Worm (Caenorhabditis elegans) whole organism, L1 larva: ENCODE results near the gene T25B9.5.

ENCODE experiments used
- C16A3.4 ChIP-seq: fragments of 150-350 bp; optimal IDR thresholded peaks from 2 replicates; lab custom pipeline; 2014; ENCODE audit warnings: missing biosample characterization, missing genetic modification characterization
- C34B4.2 ChIP-seq: sonication (generic microtip); optimal IDR thresholded peaks from 2 replicates; lab custom pipeline; 2017; ENCODE audit warnings: mild to moderate bottlenecking, missing genetic modification characterization, missing compliant biosample characterization
- F16B12.6 ChIP-seq: fragments of 150-350 bp; optimal IDR thresholded peaks from 2 replicates; lab custom pipeline; 2014; ENCODE audit warnings: missing biosample characterization, missing genetic modification characterization
- aha-1 ChIP-seq: fragments of 150-350 bp; optimal IDR thresholded peaks from 2 replicates; lab custom pipeline; 2014; ENCODE audit warnings: missing biosample characterization, missing genetic modification characterization
- aly-2 ChIP-seq: fragments of 150-350 bp; optimal IDR thresholded peaks from 2 replicates; lab custom pipeline; 2014; ENCODE audit warnings: missing biosample characterization, missing genetic modification characterization
- blmp-1 ChIP-seq: fragments of 150-350 bp; optimal IDR thresholded peaks from 2 replicates; lab custom pipeline; 2014; ENCODE audit warnings: missing biosample characterization, missing genetic modification characterization
- ceh-63 ChIP-seq: fragments of 200-800 bp; sonication (Bioruptor generic); optimal IDR thresholded peaks from 2 replicates; lab custom pipeline; 2018; ENCODE audit warnings: mild to moderate bottlenecking, missing genetic modification characterization, missing compliant biosample characterization
- ceh-8 ChIP-seq: fragments of 200-800 bp; sonication (Bioruptor generic); optimal IDR thresholded peaks from 2 replicates; lab custom pipeline; 2018; ENCODE audit warnings: mild to moderate bottlenecking, missing genetic modification characterization, moderate library complexity, missing compliant biosample characterization
- ceh-82 ChIP-seq, 3 experiments: fragments of 150-350 bp in 1 of 3; sonication (generic microtip) in 2 of 3; optimal IDR thresholded peaks; 2 replicates each; lab custom pipeline; 2014 to 2017; ENCODE audit warnings: missing biosample characterization in 3 of 3, missing genetic modification characterization in 3 of 3
- ceh-88 ChIP-seq: fragments of 200-800 bp; sonication (Bioruptor generic); IDR thresholded peaks from 2 replicates; pipeline ENCODE4 v1.3.6; 2022; ENCODE audit warnings: missing genetic modification characterization, missing compliant biosample characterization
- ces-1 ChIP-seq: fragments of 150-350 bp; optimal IDR thresholded peaks from 2 replicates; lab custom pipeline; 2014; ENCODE audit warnings: missing biosample characterization, missing genetic modification reagents, missing genetic modification characterization
- dpl-1 ChIP-seq, 3 experiments: fragments of 150-350 bp in 2 of 3; sonication (generic microtip) in 1 of 3; optimal IDR thresholded peaks; 2 replicates each; lab custom pipeline; 2014 to 2017; ENCODE audit warnings: missing biosample characterization in 3 of 3, missing genetic modification characterization in 3 of 3, missing genetic modification reagents in 3 of 3
- dsc-1 ChIP-seq: sonication (generic microtip); optimal IDR thresholded peaks from 2 replicates; lab custom pipeline; 2016; ENCODE audit warnings: mild to moderate bottlenecking, missing genetic modification characterization, missing compliant biosample characterization
- efl-1 ChIP-seq, 4 experiments: fragments of 150-350 bp; optimal IDR thresholded peaks in 3 of 4; peaks in 1 of 4; 1 replicate in 1 of 4; 2 replicates in 3 of 4; lab custom pipeline; 2014; ENCODE audit warnings: missing biosample characterization in 2 of 4, missing genetic modification characterization in 2 of 4, missing genetic modification reagents in 2 of 4
- elt-3 ChIP-seq, 6 experiments: fragments of 150-350 bp in 1 of 6; sonication (generic microtip); optimal IDR thresholded peaks; 2 replicates each; lab custom pipeline; 2017 to 2018; ENCODE audit warnings: missing biosample characterization in 6 of 6, missing genetic modification characterization in 6 of 6, inconsistent platforms in 1 of 6
- ets-5 ChIP-seq: fragments of 200-800 bp; sonication (Bioruptor generic); IDR thresholded peaks from 2 replicates; pipeline ENCODE4 v1.3.6; 2022; ENCODE audit warnings: missing genetic modification characterization, missing compliant biosample characterization
- fkh-10 ChIP-seq: sonication (generic microtip); optimal IDR thresholded peaks from 2 replicates; lab custom pipeline; 2017; ENCODE audit warnings: missing biosample characterization, missing genetic modification reagents, missing genetic modification characterization
- fkh-4 ChIP-seq: sonication (generic microtip); optimal IDR thresholded peaks from 2 replicates; lab custom pipeline; 2016; ENCODE audit warnings: missing compliant biosample characterization, missing genetic modification characterization, borderline replicate concordance
- fkh-8 ChIP-seq: sonication (generic microtip); optimal IDR thresholded peaks from 2 replicates; lab custom pipeline; 2016; ENCODE audit warnings: mild to moderate bottlenecking, missing genetic modification characterization, missing compliant biosample characterization
- fos-1 ChIP-seq: fragments of 150-350 bp; optimal IDR thresholded peaks from 2 replicates; lab custom pipeline; 2014; ENCODE audit warnings: missing biosample characterization, missing genetic modification characterization
- hlh-17 ChIP-seq: fragments of 200-800 bp; sonication (Bioruptor generic); optimal IDR thresholded peaks from 2 replicates; lab custom pipeline; 2018; ENCODE audit warnings: missing genetic modification characterization, mild to moderate bottlenecking, missing compliant biosample characterization, moderate library complexity, borderline replicate concordance
- hlh-4 ChIP-seq: sonication (generic microtip); optimal IDR thresholded peaks from 2 replicates; lab custom pipeline; 2016; ENCODE audit warnings: mild to moderate bottlenecking, missing genetic modification characterization, missing compliant biosample characterization
- isw-1 ChIP-seq: fragments of 200-800 bp; sonication (Bioruptor generic); IDR thresholded peaks from 2 replicates; pipeline ENCODE4 v1.3.6; 2022; ENCODE audit warnings: missing genetic modification characterization, missing compliant biosample characterization
- jun-1 ChIP-seq: fragments of 150-350 bp; optimal IDR thresholded peaks from 2 replicates; lab custom pipeline; 2014; ENCODE audit warnings: missing biosample characterization, missing genetic modification reagents, missing genetic modification characterization
- lin-15B ChIP-seq: fragments of 150-350 bp; sonication (generic microtip); optimal IDR thresholded peaks from 3 replicates; lab custom pipeline; 2014; ENCODE audit warnings: missing biosample characterization, missing genetic modification characterization
- lin-35 ChIP-seq, 2 experiments: fragments of 150-350 bp; optimal IDR thresholded peaks; 2 replicates each; lab custom pipeline; 2014; ENCODE audit warnings: missing biosample characterization in 2 of 2, missing genetic modification characterization in 2 of 2, missing genetic modification reagents in 2 of 2
- lin-39 ChIP-seq: fragments of 150-350 bp; optimal IDR thresholded peaks from 2 replicates; lab custom pipeline; 2014; ENCODE audit warnings: missing biosample characterization, missing genetic modification reagents, missing genetic modification characterization
- lir-3 ChIP-seq: sonication (generic microtip); optimal IDR thresholded peaks from 2 replicates; lab custom pipeline; 2016; ENCODE audit warnings: mild to moderate bottlenecking, missing genetic modification characterization, moderate library complexity, missing compliant biosample characterization; ENCODE audit not compliant: poor library complexity
- mef-2 ChIP-seq: fragments of 150-350 bp; optimal IDR thresholded peaks from 2 replicates; lab custom pipeline; 2014; ENCODE audit warnings: missing biosample characterization, missing genetic modification characterization
- mep-1 ChIP-seq: fragments of 150-350 bp; optimal IDR thresholded peaks from 2 replicates; lab custom pipeline; 2014; ENCODE audit warnings: missing biosample characterization, missing genetic modification characterization
- nhr-11 ChIP-seq: fragments of 150-350 bp; optimal IDR thresholded peaks from 2 replicates; lab custom pipeline; 2014; ENCODE audit warnings: missing biosample characterization, missing genetic modification characterization
- nhr-20 ChIP-seq: sonication (generic microtip); optimal IDR thresholded peaks from 2 replicates; lab custom pipeline; 2016; ENCODE audit warnings: mild to moderate bottlenecking, missing genetic modification characterization, missing compliant biosample characterization
- nhr-28 ChIP-seq: fragments of 150-350 bp; optimal IDR thresholded peaks from 2 replicates; lab custom pipeline; 2014; ENCODE audit warnings: missing biosample characterization, missing genetic modification characterization
- nhr-84 ChIP-seq: sonication (generic microtip); optimal IDR thresholded peaks from 2 replicates; lab custom pipeline; 2017; ENCODE audit warnings: missing biosample characterization, missing genetic modification characterization
- nhr-85 ChIP-seq: sonication (generic microtip); peaks from one replicate; lab custom pipeline; 2016; ENCODE audit warnings: missing genetic modification characterization, inconsistent platforms, missing compliant biosample characterization
- nhr-90 ChIP-seq: sonication (generic microtip); optimal IDR thresholded peaks from 2 replicates; lab custom pipeline; 2016; ENCODE audit warnings: mild to moderate bottlenecking, missing genetic modification characterization, missing compliant biosample characterization; ENCODE audit not compliant: poor library complexity
- pag-3 ChIP-seq: sonication (generic microtip); optimal IDR thresholded peaks from 2 replicates; lab custom pipeline; 2017; ENCODE audit warnings: missing genetic modification characterization, mild to moderate bottlenecking, missing compliant biosample characterization, antibody characterized with exemption, borderline replicate concordance; ENCODE audit not compliant: insufficient read depth
- pax-3 ChIP-seq: fragments of 200-800 bp; sonication (Bioruptor generic); optimal IDR thresholded peaks from 2 replicates; lab custom pipeline; 2018; ENCODE audit warnings: mild to moderate bottlenecking, missing genetic modification characterization, moderate library complexity, missing compliant biosample characterization
- pqm-1 ChIP-seq: sonication (generic microtip); optimal IDR thresholded peaks from 3 replicates; lab custom pipeline; 2017; ENCODE audit warnings: missing biosample characterization, missing genetic modification characterization
- sptf-1 ChIP-seq: fragments of 150-350 bp; optimal IDR thresholded peaks from 2 replicates; lab custom pipeline; 2014; ENCODE audit warnings: missing biosample characterization, missing genetic modification characterization
- tbx-2 ChIP-seq: sonication (generic microtip); optimal IDR thresholded peaks from 2 replicates; lab custom pipeline; 2016; ENCODE audit warnings: missing genetic modification characterization, missing compliant biosample characterization
- tlp-1 ChIP-seq: fragments of 150-350 bp; optimal IDR thresholded peaks from 2 replicates; lab custom pipeline; 2014; ENCODE audit warnings: missing biosample characterization, missing genetic modification characterization
- unc-130 ChIP-seq: fragments of 150-350 bp; optimal IDR thresholded peaks from 2 replicates; lab custom pipeline; 2017; ENCODE audit warnings: missing biosample characterization, missing genetic modification characterization, inconsistent platforms
- unc-62 ChIP-seq: fragments of 150-350 bp; optimal IDR thresholded peaks from 2 replicates; lab custom pipeline; 2014; ENCODE audit warnings: missing biosample characterization, missing genetic modification reagents, missing genetic modification characterization
- unc-98 ChIP-seq: fragments of 200-800 bp; sonication (Bioruptor generic); IDR thresholded peaks from 2 replicates; pipeline ENCODE4 v1.3.6; 2022; ENCODE audit warnings: missing genetic modification characterization, missing compliant biosample characterization
- vab-15 ChIP-seq: sonication (generic microtip); optimal IDR thresholded peaks from 2 replicates; lab custom pipeline; 2017; ENCODE audit warnings: missing genotype, mild to moderate bottlenecking, missing genetic modification characterization, missing compliant biosample characterization
- zip-4 ChIP-seq: fragments of 200-800 bp; sonication (Bioruptor generic); optimal IDR thresholded peaks from 2 replicates; lab custom pipeline; 2018; ENCODE audit warnings: mild to moderate bottlenecking, missing genetic modification characterization, moderate library complexity, missing compliant biosample characterization
- ztf-11 ChIP-seq, 2 experiments: sonication (generic microtip); optimal IDR thresholded peaks; 2 replicates each; lab custom pipeline; 2016 to 2017; ENCODE audit warnings: missing genetic modification characterization in 2 of 2, missing biosample characterization in 1 of 2, missing compliant biosample characterization in 1 of 2

The T25B9.5 gene

DNA sequence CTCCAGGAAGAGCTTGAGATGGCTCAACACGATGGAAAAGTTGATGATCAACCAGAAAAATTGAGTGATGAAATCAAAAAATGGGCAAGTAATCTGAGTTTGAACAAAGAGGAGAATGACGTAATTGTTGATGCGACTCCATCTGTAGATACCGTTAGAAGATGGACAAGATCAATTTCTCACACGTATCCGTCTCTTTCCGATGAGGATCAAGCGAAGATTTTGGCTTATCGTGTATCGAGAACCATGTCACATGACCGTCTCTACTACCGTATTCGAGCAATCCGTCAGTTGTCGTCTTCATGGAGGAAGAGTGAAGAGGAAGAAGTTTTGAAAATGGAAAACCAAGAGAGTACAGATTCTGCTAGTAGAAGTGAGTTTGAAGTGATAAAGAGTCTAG, 36.5 kb downstream of the T25B9.5 start:
- TF ChIP-seq nhr-90: no peak
- TF ChIP-seq F16B12.6 (tag; lab: Kevin White, UChicago): no peak
- no peak for TF ChIP-seq fkh-10 (GFP tag; lab: Kevin White, UChicago)
- TF ChIP-seq blmp-1 (tag; lab: Kevin White, UChicago): peak; percentile 51
- TF ChIP-seq zip-4: no peak
- no peak for TF ChIP-seq mep-1 (tag; lab: Kevin White, UChicago)
- no peak for TF ChIP-seq ces-1

DNA sequence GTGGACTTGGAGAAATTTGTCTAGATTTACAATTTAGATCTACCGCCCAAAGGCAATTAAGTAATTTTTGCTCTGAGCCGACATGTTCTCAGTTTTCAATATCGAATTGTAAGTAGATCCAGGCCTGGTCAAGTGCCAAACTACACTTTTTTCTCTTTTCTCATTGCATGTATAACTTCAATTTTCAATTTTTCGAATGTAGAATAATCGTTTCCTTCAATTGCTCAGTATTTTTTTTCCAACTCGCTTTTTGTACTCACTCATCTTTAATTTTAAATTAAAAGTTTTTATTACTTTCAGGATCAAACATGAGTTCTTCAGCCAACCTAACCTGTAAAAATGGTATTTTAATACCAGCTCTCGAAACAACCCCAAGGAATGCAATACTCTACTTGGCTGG, 38.2 kb downstream of the T25B9.5 start, which contains the start of gene ncx-3:
Gene ncx-3 (plus strand): TSS at position 301 of the 400 bp plus-strand sequence.
- no peak for TF ChIP-seq C34B4.2 (tag; lab: Kevin White, UChicago)
- TF ChIP-seq fkh-8 (tag; lab: Kevin White, UChicago): no peak
- no peak for TF ChIP-seq mef-2 (tag; lab: Kevin White, UChicago)
- no peak for TF ChIP-seq ceh-82 (tag; optimal IDR thresholded peaks at IDR 0.05; lab: Kevin White, UChicago)
- TF ChIP-seq nhr-20 (tag; lab: Kevin White, UChicago): no peak

DNA sequence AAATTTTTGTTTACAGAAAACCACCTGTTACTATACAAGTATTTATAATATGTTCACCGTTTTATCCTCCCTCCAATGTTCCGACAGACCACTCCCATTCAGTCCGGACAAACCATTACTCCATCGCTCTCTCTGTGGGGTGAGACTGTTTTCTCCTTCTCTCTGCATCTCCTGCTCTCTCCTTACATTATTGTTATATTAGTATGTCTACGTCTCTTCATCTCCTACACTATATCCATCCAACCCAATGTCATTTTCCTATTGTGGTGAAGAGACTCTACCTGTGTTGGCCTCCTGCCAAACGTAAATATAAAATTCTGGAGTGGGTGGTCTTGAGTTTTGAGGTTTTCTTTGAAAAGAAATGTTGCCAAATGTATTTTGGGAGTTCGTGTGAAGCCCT, 40.0 kb downstream of the T25B9.5 start:
- no peak for TF ChIP-seq isw-1 (GFP tag; lab: Robert Waterston, UW)
- TF ChIP-seq ceh-88 (GFP tag; lab: Robert Waterston, UW): no peak
- TF ChIP-seq nhr-11: no peak
- TF ChIP-seq pqm-1 (tag; lab: Kevin White, UChicago): no peak
- TF ChIP-seq aly-2 (tag; lab: Kevin White, UChicago): no peak
- no peak for TF ChIP-seq dsc-1
- TF ChIP-seq vab-15: no peak
- TF ChIP-seq ceh-8 (GFP tag; lab: Kevin White, UChicago): no peak
- TF ChIP-seq hlh-17: no peak
- TF ChIP-seq ceh-63 (GFP tag; lab: Kevin White, UChicago): no peak
- TF ChIP-seq dpl-1 (GFP tag; optimal IDR thresholded peaks at IDR 0.05; lab: Kevin White, UChicago): peak; percentile 7 to 13 (median 12)
- no peak for TF ChIP-seq lir-3 (tag; lab: Kevin White, UChicago)
- TF ChIP-seq lin-35 (GFP tag; optimal IDR thresholded peaks at IDR 0.05; lab: Kevin White, UChicago): peak in 1 of 2 experiments; percentile 46
- TF ChIP-seq fkh-4 (tag; lab: Kevin White, UChicago): no peak
- no peak for TF ChIP-seq unc-62 (GFP tag; lab: Kevin White, UChicago)
- TF ChIP-seq ztf-11 (tag; optimal IDR thresholded peaks at IDR 0.05; lab: Kevin White, UChicago): no peak
- TF ChIP-seq jun-1 (tag; lab: Kevin White, UChicago): no peak
- no peak for TF ChIP-seq F16B12.6 (tag; lab: Kevin White, UChicago)
- TF ChIP-seq nhr-28 (tag; lab: Kevin White, UChicago): no peak
- no peak for TF ChIP-seq tlp-1 (tag; lab: Kevin White, UChicago)
- TF ChIP-seq C34B4.2 (tag; lab: Kevin White, UChicago): no peak
- no peak for TF ChIP-seq hlh-4
- peak; percentile 68 for TF ChIP-seq nhr-85 (tag; lab: Kevin White, UChicago)
- no peak for TF ChIP-seq nhr-84 (tag; lab: Kevin White, UChicago)
- TF ChIP-seq sptf-1 (tag; lab: Kevin White, UChicago): no peak
- TF ChIP-seq mep-1 (tag; lab: Kevin White, UChicago): peak; percentile 59
- TF ChIP-seq nhr-90: peak; percentile 22
- no peak for TF ChIP-seq elt-3 (tag; optimal IDR thresholded peaks at IDR 0.05; lab: Kevin White, UChicago)
- no peak for TF ChIP-seq unc-98 (GFP tag; lab: Robert Waterston, UW)
- peak; percentile 57 for TF ChIP-seq blmp-1 (tag; lab: Kevin White, UChicago)
- TF ChIP-seq pax-3: no peak
- TF ChIP-seq C16A3.4 (tag; lab: Kevin White, UChicago): no peak
- TF ChIP-seq aha-1 (tag; lab: Kevin White, UChicago): no peak
- no peak for TF ChIP-seq unc-130
- TF ChIP-seq ceh-82 (tag; optimal IDR thresholded peaks at IDR 0.05; lab: Kevin White, UChicago): no peak
- TF ChIP-seq tbx-2 (tag; lab: Kevin White, UChicago): no peak
- TF ChIP-seq fos-1: no peak
- TF ChIP-seq efl-1 (optimal IDR thresholded peaks at IDR 0.05; lab: Kevin White, UChicago): peak; percentile 23 to 29
- TF ChIP-seq efl-1 (GFP tag; optimal IDR thresholded peaks at IDR 0.05 in 1 of 2; lab: Kevin White, UChicago): peak; percentile 0 to 89
- TF ChIP-seq lin-15B (tag; lab: Kevin White, UChicago): no peak
- TF ChIP-seq ets-5: no peak
- no peak for TF ChIP-seq pag-3 (tag; lab: Kevin White, UChicago)
- no peak for TF ChIP-seq lin-39 (tag; lab: Kevin White, UChicago)
